Worm (Caenorhabditis elegans) whole organism, L4/young adult: ENCODE results near the gene cogc-2.

Source experiments
- W03F9.2 ChIP-seq: fragments of 150-350 bp; optimal IDR thresholded peaks from 2 replicates; lab custom pipeline; 2014; ENCODE audit warnings: missing biosample characterization, missing genetic modification characterization
- dao-5 ChIP-seq: sonication (generic microtip); optimal IDR thresholded peaks from 2 replicates; lab custom pipeline; 2016; ENCODE audit warnings: missing genotype, missing genetic modification characterization, moderate library complexity, missing compliant biosample characterization
- him-1 ChIP-seq: sonication (generic microtip); optimal IDR thresholded peaks from 2 replicates; lab custom pipeline; 2016; ENCODE audit warnings: missing genotype, missing genetic modification reagents, missing genetic modification characterization, missing compliant biosample characterization

DNA sequence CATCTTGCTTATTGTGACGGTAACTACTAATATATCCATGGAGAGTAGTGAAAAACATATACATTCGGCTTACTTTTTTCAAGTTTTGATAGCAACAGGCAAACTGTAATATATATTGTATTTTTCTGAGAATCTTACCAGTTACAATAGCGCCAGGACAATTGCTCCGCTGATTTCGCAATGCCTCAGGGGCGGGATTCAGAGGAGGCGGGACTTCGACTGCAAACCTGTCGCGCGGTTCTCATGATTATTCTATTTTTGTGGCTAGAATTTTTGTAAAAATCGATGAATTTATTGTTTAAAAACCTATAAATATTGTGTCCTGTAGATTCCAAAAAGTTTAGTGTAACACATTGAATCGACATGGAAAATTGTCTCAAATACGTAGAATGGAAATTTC, 8.4 kb downstream of the cogc-2 start:
- TF ChIP-seq W03F9.2 = no peak
- TF ChIP-seq him-1 (tag; lab: Kevin White, UChicago) = no peak
- TF ChIP-seq dao-5 (tag; lab: Kevin White, UChicago) = no peak
